Fruit fly (Drosophila melanogaster) whole organism, pupa: ENCODE measurements around the gene MKP-4.

Experiments used
- CG10348 ChIP-seq: fragments of 200-800 bp; sonication (Bioruptor generic); IDR thresholded peaks from 2 replicates; pipeline ENCODE4 v1.3.6; 2022; ENCODE audit warnings: missing biosample characterization, missing genetic modification characterization
- CG12605 ChIP-seq: fragments of 200-800 bp; sonication (Bioruptor generic); IDR thresholded peaks from 2 replicates; pipeline ENCODE4 v1.3.6; 2022; ENCODE audit warnings: missing biosample characterization, missing genetic modification characterization
- CG13204 ChIP-seq: fragments of 200-800 bp; sonication (Bioruptor generic); optimal IDR thresholded peaks from 2 replicates; lab custom pipeline; 2018; ENCODE audit warnings: missing biosample characterization, mild to moderate bottlenecking, missing genetic modification characterization, moderate library complexity
- CG14655 ChIP-seq: fragments of 200-800 bp; sonication (Bioruptor generic); optimal IDR thresholded peaks from 3 replicates; lab custom pipeline; 2017; ENCODE audit warnings: mild to moderate bottlenecking, missing biosample characterization, missing genetic modification reagents, missing genetic modification characterization
- CG15710 ChIP-seq: fragments of 200-800 bp; sonication (Bioruptor generic); optimal IDR thresholded peaks from 2 replicates; lab custom pipeline; 2018; ENCODE audit warnings: missing biosample characterization, mild to moderate bottlenecking, missing genetic modification characterization, moderate library complexity
- CG17806 ChIP-seq: fragments of 200-800 bp; sonication (Bioruptor generic); optimal IDR thresholded peaks from 2 replicates; lab custom pipeline; 2018; ENCODE audit warnings: missing biosample characterization, mild to moderate bottlenecking, missing genetic modification characterization, moderate library complexity
- CG32121 ChIP-seq: fragments of 200-800 bp; sonication (Bioruptor generic); IDR thresholded peaks from 2 replicates; pipeline ENCODE4 v1.3.6; 2022; ENCODE audit warnings: missing biosample characterization, missing genetic modification characterization
- CG34367 ChIP-seq: fragments of 200-800 bp; sonication (Bioruptor generic); optimal IDR thresholded peaks from 2 replicates; lab custom pipeline; 2018; ENCODE audit warnings: missing biosample characterization, mild to moderate bottlenecking, missing genetic modification characterization
- CG4496 ChIP-seq: fragments of 200-800 bp; sonication (Bioruptor generic); IDR thresholded peaks from 3 replicates; pipeline ENCODE4 v1.3.6; 2022; ENCODE audit warnings: missing biosample characterization, missing genetic modification characterization
- CG8159 ChIP-seq: fragments of 200-800 bp; sonication (Bioruptor generic); optimal IDR thresholded peaks from 3 replicates; lab custom pipeline; 2018; ENCODE audit warnings: missing biosample characterization, mild to moderate bottlenecking, missing genetic modification characterization, moderate library complexity
- CG8301 ChIP-seq: fragments of 200-800 bp; sonication (Bioruptor generic); optimal IDR thresholded peaks from 2 replicates; lab custom pipeline; 2018; ENCODE audit warnings: missing biosample characterization, mild to moderate bottlenecking, missing genetic modification characterization
- CG9948 ChIP-seq: fragments of 200-800 bp; sonication (Bioruptor generic); optimal IDR thresholded peaks from 2 replicates; lab custom pipeline; 2018; ENCODE audit warnings: missing biosample characterization, mild to moderate bottlenecking, missing genetic modification characterization, moderate library complexity
- D1 ChIP-seq: fragments of 200-800 bp; sonication (Bioruptor generic); optimal IDR thresholded peaks from 2 replicates; lab custom pipeline; 2018; ENCODE audit warnings: missing biosample characterization, mild to moderate bottlenecking, missing genetic modification characterization, moderate library complexity
- EcR ChIP-seq: fragments of 200-800 bp; sonication (Bioruptor generic); optimal IDR thresholded peaks from 3 replicates; lab custom pipeline; 2019; ENCODE audit warnings: missing biosample characterization, missing genetic modification characterization, mild to moderate bottlenecking, moderate library complexity, missing genetic modification reagents
- Ets98B ChIP-seq: fragments of 200-800 bp; sonication (Bioruptor generic); IDR thresholded peaks from 2 replicates; pipeline ENCODE4 v1.3.6; 2022; ENCODE audit warnings: missing biosample characterization, missing genetic modification characterization
- Pif1A ChIP-seq: fragments of 200-800 bp; sonication (Bioruptor generic); optimal IDR thresholded peaks from 3 replicates; lab custom pipeline; 2016; ENCODE audit warnings: missing biosample characterization, missing genetic modification characterization
- Pif1B ChIP-seq: fragments of 200-800 bp; sonication (Bioruptor generic); optimal IDR thresholded peaks from 3 replicates; lab custom pipeline; 2016; ENCODE audit warnings: missing biosample characterization, missing genetic modification characterization
- Snoo ChIP-seq: fragments of 200-800 bp; sonication (Bioruptor generic); optimal IDR thresholded peaks from 3 replicates; lab custom pipeline; 2017; ENCODE audit warnings: missing biosample characterization, mild to moderate bottlenecking, missing genetic modification characterization, inconsistent platforms
- fd96Ca ChIP-seq: fragments of 200-800 bp; sonication (Bioruptor generic); IDR thresholded peaks from 3 replicates; pipeline ENCODE4 v1.3.6; 2022; ENCODE audit warnings: missing biosample characterization, missing genetic modification characterization
- gl ChIP-seq: fragments of 200-800 bp; sonication (Bioruptor generic); optimal IDR thresholded peaks from 2 replicates; lab custom pipeline; 2018; ENCODE audit warnings: missing biosample characterization, mild to moderate bottlenecking, missing genetic modification characterization
- rn ChIP-seq: fragments of 200-800 bp; sonication (Bioruptor generic); IDR thresholded peaks from 2 replicates; pipeline ENCODE4 v1.3.6; 2022; ENCODE audit warnings: missing biosample characterization, missing genetic modification characterization

Gene MKP-4

dm6 chrX:19663859-19664728 is 41.2 kb downstream of the MKP-4 start, which contains the start of the genes CG14223 and Ssu72:
Gene CG14223, minus strand, starts transcription at chrX:19663971.
Gene Ssu72, plus strand, starts transcription at chrX:19664561.
- TF ChIP-seq CG9948 (no peak), CG8301 (tag; lab: Kevin White, UChicago) (no peak), CG32121 (GFP tag; lab: Robert Waterston, UW) (no peak), CG17806 (no peak)
- TF ChIP-seq, all 21 proteins: peak for 0

- TF ChIP-seq Ets98B (GFP tag; lab: Robert Waterston, UW) (peak; percentile 61; the same call in 1 of the 2 replicates), CG14655 (GFP tag; lab: Kevin White, UChicago) (peak; percentile 36), CG17806 (no peak), rn (GFP tag; lab: Robert Waterston, UW) (0 out of 2 replicates have a peak, but pooled peaks have one; percentile 27), CG9948 (no peak), EcR (peak; percentile 46), CG13204 (GFP tag; lab: Kevin White, UChicago) (peak; percentile 77), Snoo (tag; lab: Kevin White, UChicago) (peak; percentile 43), CG12605 (GFP tag; lab: Robert Waterston, UW) (peak; percentile 50), CG10348 (GFP tag; lab: Robert Waterston, UW) (no peak), Pif1A (GFP tag; lab: Kevin White, UChicago) (no peak), Pif1B (peak; percentile 6), CG8301 (tag; lab: Kevin White, UChicago) (peak; percentile 11), CG4496 (peak; percentile 72), D1 (tag; lab: Kevin White, UChicago) (no peak), fd96Ca (GFP tag; lab: Robert Waterston, UW) (peak; percentile 74), CG34367 (tag; lab: Kevin White, UChicago) (no peak), CG8159 (tag; lab: Kevin White, UChicago) (peak; percentile 32), CG32121 (GFP tag; lab: Robert Waterston, UW) (peak; percentile 48; the same call in 1 of the 2 replicates), CG15710 (tag; lab: Kevin White, UChicago) (peak; percentile 15), gl (tag; lab: Kevin White, UChicago) (no peak)
Observed at dm6 chrX:19665684-19666141, 42.8 kb downstream of the MKP-4 start.

- peak; percentile 36 for TF ChIP-seq CG8301 (tag; lab: Kevin White, UChicago)
- peak; percentile 25; the same call in 1 of the 2 replicates for TF ChIP-seq CG32121 (GFP tag; lab: Robert Waterston, UW)
- TF ChIP-seq Pif1B = peak; percentile 14
- TF ChIP-seq CG9948 = peak; percentile 26
- peak; percentile 72 for TF ChIP-seq Ets98B (GFP tag; lab: Robert Waterston, UW)
- TF ChIP-seq gl (tag; lab: Kevin White, UChicago) = no peak
- TF ChIP-seq CG17806 = peak; percentile 38
- peak; percentile 36 for TF ChIP-seq CG15710 (tag; lab: Kevin White, UChicago)
- TF ChIP-seq EcR = peak; percentile 28
- peak; percentile 29 for TF ChIP-seq CG34367 (tag; lab: Kevin White, UChicago)
- TF ChIP-seq fd96Ca (GFP tag; lab: Robert Waterston, UW) = peak; percentile 74
- TF ChIP-seq Pif1A (GFP tag; lab: Kevin White, UChicago) = peak; percentile 67
- peak; percentile 95 for TF ChIP-seq CG13204 (GFP tag; lab: Kevin White, UChicago)
- TF ChIP-seq CG4496 = peak; percentile 75
- peak; percentile 45 for TF ChIP-seq CG8159 (tag; lab: Kevin White, UChicago)
- no peak for TF ChIP-seq CG10348 (GFP tag; lab: Robert Waterston, UW)
- TF ChIP-seq Snoo (tag; lab: Kevin White, UChicago) = peak; percentile 40
- TF ChIP-seq rn (GFP tag; lab: Robert Waterston, UW) = 0 out of 2 replicates have a peak, but pooled peaks have one; percentile 34
- TF ChIP-seq CG12605 (GFP tag; lab: Robert Waterston, UW) = no peak
- peak; percentile 52 for TF ChIP-seq CG14655 (GFP tag; lab: Kevin White, UChicago)
- no peak for TF ChIP-seq D1 (tag; lab: Kevin White, UChicago)
Observed at dm6 chrX:19666991-19667409, 44.1 kb downstream of the MKP-4 start, which contains the start of gene Zw. Gene Zw, plus strand, starts transcription at chrX:19667252.

dm6 chrX:19667444-19668104 is 44.7 kb downstream of the MKP-4 start:
- TF ChIP-seq CG9948 = no peak
- TF ChIP-seq CG8159 (tag; lab: Kevin White, UChicago) = no peak
- no peak for TF ChIP-seq D1 (tag; lab: Kevin White, UChicago)
- TF ChIP-seq gl (tag; lab: Kevin White, UChicago) = no peak
- no peak for TF ChIP-seq CG17806
- TF ChIP-seq CG8301 (tag; lab: Kevin White, UChicago) = no peak
- TF ChIP-seq CG14655 (GFP tag; lab: Kevin White, UChicago) = no peak
- TF ChIP-seq fd96Ca (GFP tag; lab: Robert Waterston, UW) = no peak
- TF ChIP-seq CG13204 (GFP tag; lab: Kevin White, UChicago) = no peak
- no peak for TF ChIP-seq CG12605 (GFP tag; lab: Robert Waterston, UW)
- no peak for TF ChIP-seq CG10348 (GFP tag; lab: Robert Waterston, UW)
- no peak for TF ChIP-seq CG15710 (tag; lab: Kevin White, UChicago)
- TF ChIP-seq Ets98B (GFP tag; lab: Robert Waterston, UW) = no peak

- TF ChIP-seq CG4496 (peak; percentile 97), rn (GFP tag; lab: Robert Waterston, UW) (peak; percentile 92), Ets98B (GFP tag; lab: Robert Waterston, UW) (peak; percentile 97), EcR (peak; percentile 75), fd96Ca (GFP tag; lab: Robert Waterston, UW) (peak; percentile 98), Pif1A (GFP tag; lab: Kevin White, UChicago) (peak; percentile 98), CG8159 (tag; lab: Kevin White, UChicago) (peak; percentile 95), Snoo (tag; lab: Kevin White, UChicago) (peak; percentile 99), CG34367 (tag; lab: Kevin White, UChicago) (peak; percentile 98), gl (tag; lab: Kevin White, UChicago) (peak; percentile 96), CG12605 (GFP tag; lab: Robert Waterston, UW) (peak; percentile 96), D1 (tag; lab: Kevin White, UChicago) (no peak), CG8301 (tag; lab: Kevin White, UChicago) (peak; percentile 93), CG14655 (GFP tag; lab: Kevin White, UChicago) (peak; percentile 95), CG17806 (peak; percentile 97), CG15710 (tag; lab: Kevin White, UChicago) (peak; percentile 98), CG10348 (GFP tag; lab: Robert Waterston, UW) (peak; percentile 87), CG9948 (peak; percentile 96), CG32121 (GFP tag; lab: Robert Waterston, UW) (peak; percentile 94), CG13204 (GFP tag; lab: Kevin White, UChicago) (peak; percentile 96), Pif1B (peak; percentile 99)
- TF ChIP-seq, all 21 proteins: peak for 20
Observed at dm6 chrX:19668405-19668804, 45.5 kb downstream of the MKP-4 start.
